Worm (Caenorhabditis elegans): ENCODE measurements around the gene srd-7.

DNA sequence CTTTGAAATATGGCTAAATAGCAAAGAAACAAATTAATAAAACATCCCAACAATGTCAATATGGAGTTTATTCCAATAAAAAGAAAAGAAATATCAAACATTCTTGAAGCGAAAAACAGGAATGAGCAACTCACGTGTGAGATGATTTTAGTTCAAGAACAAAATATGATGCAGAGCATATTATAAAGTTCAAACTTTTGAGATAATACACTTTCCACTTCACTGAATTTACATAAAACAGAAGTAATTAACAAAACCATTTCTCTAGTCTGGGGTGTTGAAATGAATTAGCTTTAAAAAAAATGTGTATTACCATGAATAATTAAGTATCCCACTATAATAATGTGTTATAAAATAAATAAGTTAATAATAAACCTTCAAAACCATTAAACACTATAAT is at the start of gene srd-7:
- TF ChIP-seq ama-1 (optimal IDR thresholded peaks at IDR 0.05) (no peak), ces-1 (GFP tag; optimal IDR thresholded peaks at IDR 0.05) (no peak), unc-30 (tag; optimal IDR thresholded peaks at IDR 0.05) (no peak)

All from whole organism, L1 larva.